Worm (Caenorhabditis elegans) whole organism, L4/young adult: ENCODE measurements around the gene F36H1.3.

ENCODE experiments used
- W03F9.2 ChIP-seq: fragments of 150-350 bp; optimal IDR thresholded peaks from 2 replicates; lab custom pipeline; 2014; ENCODE audit warnings: missing biosample characterization, missing genetic modification characterization
- dao-5 ChIP-seq: sonication (generic microtip); optimal IDR thresholded peaks from 2 replicates; lab custom pipeline; 2016; ENCODE audit warnings: missing genotype, missing genetic modification characterization, moderate library complexity, missing compliant biosample characterization
- him-1 ChIP-seq: sonication (generic microtip); optimal IDR thresholded peaks from 2 replicates; lab custom pipeline; 2016; ENCODE audit warnings: missing genotype, missing genetic modification reagents, missing genetic modification characterization, missing compliant biosample characterization

ce11 chrIV:11100271-11100670 is 50.3 kb downstream of the F36H1.3 start, which contains the start of gene str-3:
- TF ChIP-seq W03F9.2 (no peak), him-1 (no peak), dao-5 (tag; lab: Kevin White, UChicago) (no peak)
